Worm (Caenorhabditis elegans): ENCODE data around the gene F10E9.2.
"Not testable (repeated sequence)": the region's sequence is repeated elsewhere in the genome, so short reads cannot be mapped to it uniquely, and the experiment has no call there.

Gene F10E9.2

DNA sequence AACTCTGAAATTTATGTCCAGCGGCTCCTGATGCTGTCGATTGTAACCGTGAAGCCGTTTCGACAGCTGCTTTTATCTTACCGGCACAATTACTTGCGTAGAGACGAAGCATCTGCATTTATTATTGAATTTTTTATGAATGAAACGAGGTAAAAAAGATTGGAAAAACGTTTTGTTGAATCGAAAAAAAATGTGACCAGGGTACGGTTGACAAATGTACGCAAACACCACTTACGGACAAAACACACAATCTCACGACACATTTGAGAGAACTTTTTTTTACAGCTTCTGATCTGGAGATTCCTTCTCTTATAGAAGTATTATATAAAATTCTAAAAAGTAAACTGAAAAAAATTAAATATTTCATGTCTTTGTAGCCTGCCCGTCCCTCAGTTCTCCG lies 19.3 kb downstream of the F10E9.2 start, which contains the start of the genes mrps-18A and ZC262.2:
mrps-18A (minus strand) TSS at position 141 of the 400 bp plus-strand sequence.
ZC262.2 (plus strand) TSS at position 284 of the 400 bp plus-strand sequence.
- TF ChIP-seq nhr-77 (tag; optimal IDR thresholded peaks at IDR 0.05) (no peak), D1046.2 (GFP tag; IDR thresholded peaks at IDR 0.05) (no peak), dpl-1 (GFP tag; optimal IDR thresholded peaks at IDR 0.05) (peak; percentile 48), nhr-237 (tag; optimal IDR thresholded peaks at IDR 0.05) (no peak), mep-1 (tag; optimal IDR thresholded peaks at IDR 0.05) (peak; percentile 6), lsy-2 (tag; optimal IDR thresholded peaks at IDR 0.05) (peak; percentile 22 to 97), nhr-11 (tag; optimal IDR thresholded peaks at IDR 0.05) (no peak), daf-16 (GFP tag; optimal IDR thresholded peaks at IDR 0.05) (no peak), daf-16 (tag; optimal IDR thresholded peaks at IDR 0.05) (peak; percentile 40), unc-130 (GFP tag; optimal IDR thresholded peaks at IDR 0.05) (no peak), mes-2 (tag; optimal IDR thresholded peaks at IDR 0.05; ENCODE audit: poor library complexity, severe bottlenecking) (peak; percentile 57), mdt-29 (GFP tag; IDR thresholded peaks at IDR 0.05) (no peak), hlh-30 (tag; optimal IDR thresholded peaks at IDR 0.05; ENCODE audit: insufficient read depth) (peak; percentile 90), daf-12 (tag; optimal IDR thresholded peaks at IDR 0.05) (no peak), ctbp-1 (GFP tag; IDR thresholded peaks at IDR 0.05) (no peak)

DNA sequence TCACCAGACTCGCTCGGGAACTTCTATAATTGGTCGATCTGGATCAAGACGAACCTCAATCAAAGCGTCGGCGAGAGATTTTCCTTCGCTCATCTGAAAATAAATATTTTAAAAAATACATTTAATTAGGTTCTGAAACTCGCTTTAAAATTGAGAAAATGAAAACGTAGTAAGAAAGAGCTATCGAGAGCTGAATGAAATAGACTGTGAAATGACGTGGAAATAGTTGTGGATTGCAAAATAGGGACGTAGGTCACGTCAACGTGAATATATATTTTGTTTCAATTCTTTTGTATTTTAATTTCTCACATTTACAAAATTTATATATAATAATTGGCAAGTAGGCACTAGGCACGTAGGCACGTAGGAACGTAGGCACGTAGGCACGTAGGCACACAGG lies 21.9 kb downstream of the F10E9.2 start, which contains the start of gene ZC262.4:
ZC262.4 (minus strand) TSS at position 101 of the 400 bp plus-strand sequence.
- TF ChIP-seq zag-1 (tag; optimal IDR thresholded peaks at IDR 0.05) (no peak), F10B5.3 (tag; optimal IDR thresholded peaks at IDR 0.05) (no peak), F37D6.2 (tag; optimal IDR thresholded peaks at IDR 0.05) (no peak), mep-1 (tag; optimal IDR thresholded peaks at IDR 0.05) (no peak), ctbp-1 (GFP tag; IDR thresholded peaks at IDR 0.05) (no peak), dmd-8 (GFP tag; IDR thresholded peaks at IDR 0.05) (no peak), nhr-77 (tag; optimal IDR thresholded peaks at IDR 0.05) (no peak), ama-1 (optimal IDR thresholded peaks at IDR 0.05) (no peak), mxl-2 (GFP tag; conservative IDR thresholded peaks at IDR 0.05) (no peak), saeg-2 (GFP tag; IDR thresholded peaks at IDR 0.05) (no peak), rbr-2 (tag; optimal IDR thresholded peaks at IDR 0.05) (no peak), ces-1 (GFP tag; optimal IDR thresholded peaks at IDR 0.05) (no peak)

DNA sequence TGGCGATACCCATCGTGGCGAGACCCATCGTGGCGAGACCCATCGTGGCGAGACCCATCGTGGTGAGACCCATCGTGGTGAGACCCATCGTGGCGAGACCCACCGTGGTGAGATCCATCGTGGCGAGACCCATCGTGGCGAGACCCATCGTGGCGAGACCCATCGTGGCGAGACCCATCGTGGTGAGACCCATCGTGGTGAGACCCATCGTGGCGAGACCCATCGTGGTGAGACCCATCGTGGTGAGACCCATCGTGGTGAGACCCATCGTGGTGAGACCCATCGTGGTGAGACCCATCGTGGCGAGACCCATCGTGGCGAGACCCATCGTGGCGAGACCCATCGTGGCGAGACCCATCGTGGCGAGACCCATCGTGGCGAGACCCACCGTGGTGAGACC lies 23.1 kb downstream of the F10E9.2 start:
- peak; percentile 78 for TF ChIP-seq set-16 (GFP tag; IDR thresholded peaks at IDR 0.05)

DNA sequence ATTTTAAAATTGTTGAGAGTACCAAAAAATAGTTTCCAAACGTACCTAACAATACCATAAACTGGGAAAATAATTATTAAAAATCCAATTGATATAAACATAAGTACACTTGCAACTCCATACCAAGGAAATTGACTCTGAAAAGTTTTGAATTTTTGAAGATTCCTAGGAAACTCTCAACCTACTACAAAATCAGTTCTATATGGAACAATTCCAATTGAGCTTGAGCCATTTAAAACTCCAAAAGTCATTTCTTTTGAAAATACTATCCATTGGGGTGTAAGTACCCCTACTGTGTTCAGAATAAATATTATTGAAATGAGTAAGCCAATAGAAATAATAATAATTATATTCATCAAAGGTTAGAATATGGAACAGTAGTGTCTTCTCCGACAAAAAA lies 26.9 kb downstream of the F10E9.2 start, which contains the start of gene clc-28:
clc-28 (minus strand) TSS at position 101 of the 400 bp plus-strand sequence.
- not testable (repeated sequence) for TF ChIP-seq ztf-7 (tag; optimal IDR thresholded peaks at IDR 0.05); mdt-29 (GFP tag; IDR thresholded peaks at IDR 0.05); F10B5.3 (tag; optimal IDR thresholded peaks at IDR 0.05)

DNA sequence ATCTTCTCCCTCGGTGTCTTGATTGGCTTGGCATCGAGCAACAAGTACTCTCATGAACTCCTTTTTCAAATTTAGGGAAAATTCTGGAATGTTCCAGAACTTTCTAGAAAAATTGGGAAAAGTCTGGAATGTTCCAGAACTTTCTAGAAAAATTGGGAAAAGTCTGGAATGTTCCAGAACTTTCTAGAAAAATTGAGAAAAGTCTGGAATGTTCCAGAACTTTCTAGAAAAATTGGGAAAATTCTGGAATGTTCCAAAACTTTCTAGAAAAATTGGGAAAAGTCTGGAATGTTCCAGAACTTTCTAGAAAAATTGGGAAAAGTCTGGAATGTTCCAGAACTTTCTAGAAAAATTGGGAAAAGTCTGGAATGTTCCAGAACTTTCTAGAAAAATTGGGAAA lies 31.8 kb downstream of the F10E9.2 start, which contains the start of gene ZC262.7:
ZC262.7 (minus strand) TSS at position 54 of the 400 bp plus-strand sequence.
- TF ChIP-seq Y48G9A.11 (GFP tag; IDR thresholded peaks at IDR 0.05) (peak; percentile 37; the same call in 1 of the 2 replicates), arid-1 (GFP tag; conservative IDR thresholded peaks at IDR 0.05) (peak; percentile 44; the same call in 1 of the 2 replicates), snpc-1.2 (GFP tag; IDR thresholded peaks at IDR 0.05) (peak; percentile 17; the same call in 1 of the 2 replicates), lin-1 (GFP tag; IDR thresholded peaks at IDR 0.05) (peak; percentile 62; the same call in 1 of the 2 replicates), mdt-29 (GFP tag; IDR thresholded peaks at IDR 0.05) (peak; percentile 72)

DNA sequence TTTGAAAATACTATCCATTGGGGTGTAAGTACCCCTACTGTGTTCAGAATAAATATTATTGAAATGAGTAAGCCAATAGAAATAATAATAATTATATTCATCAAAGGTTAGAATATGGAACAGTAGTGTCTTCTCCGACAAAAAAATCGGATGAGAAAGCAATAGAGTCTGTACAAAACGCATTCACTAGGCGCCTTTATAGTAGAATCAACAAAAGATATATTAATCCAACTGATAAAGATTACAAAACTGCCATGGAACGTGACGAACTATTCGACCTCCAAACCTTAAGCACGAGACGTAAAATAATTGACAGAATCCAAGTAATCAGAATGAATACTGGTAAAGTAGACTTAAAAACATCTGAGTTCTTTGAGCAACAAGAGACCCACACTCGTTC lies 35.3 kb downstream of the F10E9.2 start, which contains the start of gene clc-29:
clc-29 (minus strand) TSS at position 101 of the 400 bp plus-strand sequence.
- not testable (repeated sequence) for TF ChIP-seq dmd-6 (GFP tag; IDR thresholded peaks at IDR 0.05); ztf-11 (tag; optimal IDR thresholded peaks at IDR 0.05); zag-1 (tag; optimal IDR thresholded peaks at IDR 0.05)

Data from whole organism, L4 larva.